Fruit fly (Drosophila melanogaster) whole organism, wandering third instar larva: Measurements from ENCODE around the gene CG15169.

Experiments used
- CG9705 ChIP-seq: fragments of 200-800 bp; sonication (Bioruptor generic); optimal IDR thresholded peaks from 2 replicates; lab custom pipeline; 2018; ENCODE audit warnings: missing biosample characterization, mild to moderate bottlenecking, missing genetic modification characterization
- CrebA ChIP-seq: fragments of 200-800 bp; sonication (Bioruptor generic); optimal IDR thresholded peaks from 2 replicates; lab custom pipeline; 2016; ENCODE audit warnings: missing biosample characterization, mild to moderate bottlenecking, missing genetic modification characterization, borderline replicate concordance
- Dfd ChIP-seq: fragments of >200 bp; optimal IDR thresholded peaks from 2 replicates; lab custom pipeline; 2017; ENCODE audit warnings: missing biosample characterization, missing genetic modification characterization
- Dif ChIP-seq: fragments of 200-275, 200-300 bp; sonication (Bioruptor generic); optimal IDR thresholded peaks from 2 replicates; lab custom pipeline; 2018; ENCODE audit warnings: missing biosample characterization, missing genetic modification characterization; ENCODE audit not compliant: partially characterized antibody
- GATAd ChIP-seq: sonication (Bioruptor generic); optimal IDR thresholded peaks from 2 replicates; lab custom pipeline; 2016; ENCODE audit warnings: missing biosample characterization, missing genetic modification characterization
- HLH106 ChIP-seq: fragments of 200-800 bp; optimal IDR thresholded peaks from 3 replicates; lab custom pipeline; 2019; ENCODE audit warnings: missing biosample characterization, mild to moderate bottlenecking, missing genetic modification characterization, moderate library complexity
- Hnf4 ChIP-seq: fragments of 200-800 bp; sonication (Bioruptor generic); optimal IDR thresholded peaks from 2 replicates; lab custom pipeline; 2016; ENCODE audit warnings: missing biosample characterization, mild to moderate bottlenecking, missing genetic modification characterization
- Hr83 ChIP-seq: fragments of 200-300 bp; sonication (Bioruptor generic); optimal IDR thresholded peaks from 2 replicates; lab custom pipeline; 2016; ENCODE audit warnings: missing biosample characterization, mild to moderate bottlenecking, missing genetic modification characterization, moderate library complexity; ENCODE audit not compliant: poor library complexity, severe bottlenecking
- Mio ChIP-seq: sonication (Bioruptor generic); optimal IDR thresholded peaks from 2 replicates; lab custom pipeline; 2016; ENCODE audit warnings: missing biosample characterization, missing genetic modification characterization
- Myc ChIP-seq: fragments of >200 bp; optimal IDR thresholded peaks from 2 replicates; lab custom pipeline; 2017
- N ChIP-seq: fragments of >200 bp; optimal IDR thresholded peaks from 2 replicates; lab custom pipeline; 2018; ENCODE audit warnings: missing biosample characterization, missing external identifiers, missing genetic modification characterization
- OdsH ChIP-seq: fragments of 200-800 bp; sonication (Bioruptor generic); optimal IDR thresholded peaks from 2 replicates; lab custom pipeline; 2016; ENCODE audit warnings: missing biosample characterization, mild to moderate bottlenecking, missing genetic modification characterization
- Rel ChIP-seq, 2 experiments: fragments of 200-800 bp; sonication (Bioruptor generic) in 1 of 2; optimal IDR thresholded peaks; 2 replicates in 1 of 2; 3 replicates in 1 of 2; lab custom pipeline; 2016 to 2019; ENCODE audit warnings: mild to moderate bottlenecking in 2 of 2, missing biosample characterization in 2 of 2, missing genetic modification characterization in 2 of 2, moderate library complexity in 1 of 2
- Sp1 ChIP-seq: fragments of 200-800 bp; sonication (Bioruptor generic); optimal IDR thresholded peaks from 3 replicates; lab custom pipeline; 2019; ENCODE audit warnings: missing biosample characterization, mild to moderate bottlenecking, missing genetic modification characterization, moderate library complexity
- Vsx2 ChIP-seq: fragments of 200-300, 225-300 bp; sonication (Bioruptor generic); optimal IDR thresholded peaks from 2 replicates; lab custom pipeline; 2018; ENCODE audit warnings: missing biosample characterization, missing genetic modification characterization; ENCODE audit not compliant: partially characterized antibody
- br ChIP-seq: fragments of 200-800 bp; sonication (Bioruptor generic); optimal IDR thresholded peaks from 2 replicates; lab custom pipeline; 2016; ENCODE audit warnings: missing biosample characterization, missing genetic modification characterization
- dmrt93B ChIP-seq: fragments of 200-800 bp; sonication (Bioruptor generic); optimal IDR thresholded peaks from 2 replicates; lab custom pipeline; 2018; ENCODE audit warnings: missing biosample characterization, mild to moderate bottlenecking, missing genetic modification characterization
- dsf ChIP-seq: sonication (Bioruptor generic); optimal IDR thresholded peaks from 2 replicates; lab custom pipeline; 2016; ENCODE audit warnings: missing biosample characterization, missing genetic modification characterization, borderline replicate concordance
- ey ChIP-seq: fragments of 200-800 bp; sonication (Bioruptor generic); optimal IDR thresholded peaks from 2 replicates; lab custom pipeline; 2016; ENCODE audit warnings: missing biosample characterization, missing genetic modification characterization
- foxo ChIP-seq, 2 experiments: fragments of 200-800 bp; sonication (Bioruptor generic); optimal IDR thresholded peaks; 2 replicates in 1 of 2; 3 replicates in 1 of 2; lab custom pipeline; 2016 to 2017; ENCODE audit warnings: missing biosample characterization in 2 of 2, missing genetic modification characterization in 2 of 2
- fru ChIP-seq: fragments of 200-800 bp; sonication (Bioruptor generic); optimal IDR thresholded peaks from 3 replicates; lab custom pipeline; 2016; ENCODE audit warnings: missing biosample characterization, mild to moderate bottlenecking, missing genetic modification characterization
- h ChIP-seq: fragments of 200-800 bp; sonication (Bioruptor generic); optimal IDR thresholded peaks from 3 replicates; lab custom pipeline; 2016; ENCODE audit warnings: missing biosample characterization, mild to moderate bottlenecking, missing genetic modification characterization
- jim ChIP-seq: fragments of 175-275, 200-325 bp; sonication (Bioruptor generic); optimal IDR thresholded peaks from 2 replicates; lab custom pipeline; 2016; ENCODE audit warnings: missing biosample characterization, mild to moderate bottlenecking, missing genetic modification characterization
- lola ChIP-seq: fragments of >200 bp; optimal IDR thresholded peaks from 2 replicates; lab custom pipeline; 2017; ENCODE audit warnings: missing biosample characterization, missing genetic modification characterization
- pan ChIP-seq: fragments of >200 bp; optimal IDR thresholded peaks from 2 replicates; lab custom pipeline; 2017
- psq ChIP-seq: fragments of 200-800 bp; sonication (Bioruptor generic); optimal IDR thresholded peaks from 3 replicates; lab custom pipeline; 2017; ENCODE audit warnings: missing biosample characterization, mild to moderate bottlenecking, missing genetic modification characterization, moderate library complexity
- rgr ChIP-seq: fragments of 200-800 bp; sonication (Bioruptor generic); optimal IDR thresholded peaks from 3 replicates; lab custom pipeline; 2016; ENCODE audit warnings: missing biosample characterization, mild to moderate bottlenecking, missing genetic modification characterization
- sage ChIP-seq: fragments of 200-800 bp; sonication (Bioruptor generic); optimal IDR thresholded peaks from 2 replicates; lab custom pipeline; 2016; ENCODE audit warnings: missing biosample characterization, mild to moderate bottlenecking, missing genetic modification characterization
- sv ChIP-seq: fragments of 200-800 bp; sonication (Bioruptor generic); optimal IDR thresholded peaks from 3 replicates; lab custom pipeline; 2016; ENCODE audit warnings: missing biosample characterization, missing genetic modification characterization
- tai ChIP-seq: sonication (Bioruptor generic); optimal IDR thresholded peaks from 2 replicates; lab custom pipeline; 2016; ENCODE audit warnings: missing biosample characterization, missing genetic modification characterization
- usp ChIP-seq: fragments of >200 bp; optimal IDR thresholded peaks from 2 replicates; lab custom pipeline; 2017; ENCODE audit warnings: missing biosample characterization, missing genetic modification characterization
- woc ChIP-seq: sonication (Bioruptor generic); optimal IDR thresholded peaks from 2 replicates; lab custom pipeline; 2016; ENCODE audit warnings: missing biosample characterization, mild to moderate bottlenecking, missing genetic modification characterization

The CG15169 gene

dm6 chr2L:19024744-19025059, 33.9 kb downstream of the CG15169 start:
- TF ChIP-seq pan (lab: Kevin White, UChicago) = no peak
- no peak for TF ChIP-seq GATAd
- TF ChIP-seq rgr (GFP tag; lab: Kevin White, UChicago) = no peak
- TF ChIP-seq Myc (lab: Kevin White, UChicago) = no peak
- no peak for TF ChIP-seq OdsH
- TF ChIP-seq dsf = no peak
- TF ChIP-seq Dfd (GFP tag; lab: Kevin White, UChicago) = no peak
- no peak for TF ChIP-seq Dif (GFP tag; lab: Kevin White, UChicago)
- TF ChIP-seq Hnf4 (GFP tag; lab: Kevin White, UChicago) = no peak
- no peak for TF ChIP-seq woc
- TF ChIP-seq psq (GFP tag; lab: Kevin White, UChicago) = no peak
- TF ChIP-seq ey (GFP tag; lab: Kevin White, UChicago) = no peak
- no peak for TF ChIP-seq CG9705 (GFP tag; lab: Kevin White, UChicago)
- TF ChIP-seq fru (GFP tag; lab: Kevin White, UChicago) = no peak
- no peak for TF ChIP-seq N (GFP tag; lab: Kevin White, UChicago)
- no peak for TF ChIP-seq Rel (GFP tag; optimal IDR thresholded peaks at IDR 0.05; lab: Kevin White, UChicago)
- TF ChIP-seq Rel (tag; optimal IDR thresholded peaks at IDR 0.05; lab: Kevin White, UChicago) = no peak
- no peak for TF ChIP-seq tai (GFP tag; lab: Kevin White, UChicago)
- no peak for TF ChIP-seq dmrt93B (GFP tag; lab: Kevin White, UChicago)
- TF ChIP-seq, all 38 proteins: peak for 0

DNA sequence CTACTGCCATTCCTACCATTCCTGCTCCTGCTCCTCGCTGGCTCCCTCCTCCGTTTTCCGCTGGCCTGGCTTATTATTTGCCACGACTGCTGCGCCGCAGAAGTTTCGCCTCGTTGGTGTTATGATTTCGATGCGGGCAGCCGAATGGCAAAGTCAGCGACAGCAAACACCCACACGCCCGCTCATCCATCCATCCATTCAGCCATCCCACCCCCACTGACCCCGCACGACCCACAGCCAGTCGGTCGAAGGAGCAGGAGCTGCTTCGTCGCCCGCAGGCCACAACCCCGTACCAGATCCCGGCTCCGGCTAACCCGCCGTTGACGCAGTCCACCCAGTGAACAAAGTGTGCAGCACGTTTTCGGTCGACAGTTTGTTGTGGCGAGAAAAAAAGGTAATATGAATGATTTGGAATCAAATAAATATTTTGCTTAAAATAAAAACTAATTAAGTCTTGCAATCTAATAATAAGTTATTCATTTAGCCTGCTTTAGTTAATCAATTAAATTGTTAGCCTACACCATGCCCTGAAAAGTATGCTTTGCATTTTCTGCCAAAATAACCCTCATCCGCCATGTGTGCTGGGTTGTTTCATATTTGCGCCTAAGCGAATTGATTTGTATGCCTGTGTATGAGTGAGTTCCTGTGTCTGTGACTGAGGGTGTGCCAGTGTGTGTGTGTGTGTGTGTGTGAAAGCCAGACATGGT, 35.8 kb downstream of the CG15169 start:
- TF ChIP-seq Hr83 (GFP tag; lab: Kevin White, UChicago) (no peak), OdsH (peak; percentile 38), ey (GFP tag; lab: Kevin White, UChicago) (peak; percentile 50), usp (GFP tag; lab: Kevin White, UChicago) (no peak), HLH106 (tag; lab: Kevin White, UChicago) (peak; percentile 60), Dif (GFP tag; lab: Kevin White, UChicago) (no peak), foxo (GFP tag; optimal IDR thresholded peaks at IDR 0.05; lab: Kevin White, UChicago) (peak in 1 of 2 experiments; percentile 57), Vsx2 (no peak), Mio (GFP tag; lab: Kevin White, UChicago) (no peak), pan (lab: Kevin White, UChicago) (no peak), tai (GFP tag; lab: Kevin White, UChicago) (no peak), h (GFP tag; lab: Kevin White, UChicago) (peak; percentile 37), GATAd (no peak), CG9705 (GFP tag; lab: Kevin White, UChicago) (peak; percentile 33), Dfd (GFP tag; lab: Kevin White, UChicago) (no peak), Sp1 (GFP tag; lab: Kevin White, UChicago) (peak; percentile 67), N (GFP tag; lab: Kevin White, UChicago) (no peak), jim (GFP tag; lab: Kevin White, UChicago) (no peak), sage (GFP tag; lab: Kevin White, UChicago) (no peak), dmrt93B (GFP tag; lab: Kevin White, UChicago) (peak; percentile 26), rgr (GFP tag; lab: Kevin White, UChicago) (peak; percentile 13), br (peak; percentile 20), dsf (no peak), fru (GFP tag; lab: Kevin White, UChicago) (peak; percentile 48), lola (GFP tag; lab: Kevin White, UChicago) (no peak), psq (GFP tag; lab: Kevin White, UChicago) (peak; percentile 20), Rel (GFP tag; optimal IDR thresholded peaks at IDR 0.05; lab: Kevin White, UChicago) (no peak), Rel (tag; optimal IDR thresholded peaks at IDR 0.05; lab: Kevin White, UChicago) (no peak), sv (GFP tag; lab: Kevin White, UChicago) (no peak), CrebA (GFP tag; lab: Kevin White, UChicago) (no peak)

DNA sequence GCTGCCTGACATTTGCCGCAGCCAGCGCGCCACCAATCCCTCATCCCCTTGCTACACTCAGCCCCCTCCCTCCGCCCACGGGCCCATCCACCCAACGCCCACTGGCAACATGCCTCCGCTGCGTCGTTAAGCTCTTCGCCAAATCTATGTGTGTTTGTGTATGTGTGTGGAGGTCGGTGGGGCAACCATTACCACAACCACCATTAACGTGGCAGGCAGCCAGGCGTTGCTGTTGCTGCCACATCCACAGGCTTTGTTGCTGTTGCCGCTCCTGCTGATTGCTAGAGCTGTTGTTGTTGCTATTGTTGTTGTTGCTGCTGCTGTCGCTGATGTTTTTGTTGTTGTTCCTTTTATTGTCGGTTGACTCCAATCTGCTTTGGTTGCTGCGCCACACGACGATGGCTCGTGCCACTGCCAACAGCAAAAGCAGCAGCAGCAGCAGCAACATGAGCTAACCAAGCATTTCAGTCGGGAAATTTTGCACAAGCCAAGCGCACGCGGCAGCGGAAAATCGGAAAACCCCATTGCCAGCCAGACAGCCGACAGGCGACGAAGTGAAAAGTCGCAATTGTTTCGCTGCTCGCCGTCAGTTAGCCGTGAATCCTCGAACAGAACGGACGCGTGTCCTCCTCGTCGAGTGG, 36.5 kb downstream of the CG15169 start, which contains the start of gene Sidpn:
TSS of gene Sidpn (plus strand) at position 465 of the 641 bp plus-strand sequence.
- peak; percentile 89 for TF ChIP-seq Dfd (GFP tag; lab: Kevin White, UChicago)
- no peak for TF ChIP-seq rgr (GFP tag; lab: Kevin White, UChicago)
- TF ChIP-seq, all 38 proteins: peak for 1
